Fruit fly (Drosophila melanogaster) whole organism, embryonic: ENCODE results near the gene UQCR-6.4L.

Experiments
- CG10321 ChIP-seq: fragments of 200-800 bp; sonication (Bioruptor generic); IDR thresholded peaks from 2 replicates; pipeline ENCODE4 v1.3.6; 2022; ENCODE audit warnings: missing biosample characterization, missing genetic modification characterization
- CG10431 ChIP-seq: fragments of 200-800 bp; sonication (Bioruptor generic); optimal IDR thresholded peaks from 3 replicates; lab custom pipeline; 2018; ENCODE audit warnings: missing biosample characterization, mild to moderate bottlenecking, missing genetic modification characterization
- CG11247 ChIP-seq: fragments of 200-800 bp; sonication (Bioruptor generic); IDR thresholded peaks from 2 replicates; pipeline ENCODE4 v1.3.6; 2022; ENCODE audit warnings: missing biosample characterization, missing genetic modification characterization
- CG11504 ChIP-seq: fragments of 200-800 bp; sonication (Bioruptor generic); optimal IDR thresholded peaks from 3 replicates; lab custom pipeline; 2019; ENCODE audit warnings: missing biosample characterization, mild to moderate bottlenecking, missing genetic modification characterization, moderate library complexity
- CG12299 ChIP-seq: fragments of 200-800 bp; sonication (Bioruptor generic); optimal IDR thresholded peaks from 2 replicates; lab custom pipeline; 2018; ENCODE audit warnings: missing biosample characterization, mild to moderate bottlenecking, missing genetic modification characterization
- CG13894 ChIP-seq: fragments of 200-800 bp; sonication (Bioruptor generic); optimal IDR thresholded peaks from 3 replicates; lab custom pipeline; 2018; ENCODE audit warnings: missing biosample characterization, mild to moderate bottlenecking, missing genetic modification characterization, moderate library complexity
- CG16815 ChIP-seq: fragments of 200-800 bp; sonication (Bioruptor generic); optimal IDR thresholded peaks from 3 replicates; lab custom pipeline; 2017; ENCODE audit warnings: missing biosample characterization, mild to moderate bottlenecking, missing genetic modification characterization
- CG2129 ChIP-seq: fragments of 200-800 bp; sonication (Bioruptor generic); IDR thresholded peaks from 2 replicates; pipeline ENCODE4 v1.3.6; 2022; ENCODE audit warnings: missing biosample characterization, missing genetic modification characterization; ENCODE audit not compliant: partially characterized antibody
- CG2199 ChIP-seq: fragments of 200-800 bp; sonication (Bioruptor generic); IDR thresholded peaks from 3 replicates; pipeline ENCODE4 v1.3.6; 2022; ENCODE audit warnings: missing biosample characterization, missing genetic modification characterization
- CG2712 ChIP-seq: fragments of 200-800 bp; optimal IDR thresholded peaks from 3 replicates; lab custom pipeline; 2019; ENCODE audit warnings: missing biosample characterization, mild to moderate bottlenecking, missing genetic modification characterization, moderate library complexity
- CG30403 ChIP-seq: fragments of 200-800 bp; sonication (Bioruptor generic); optimal IDR thresholded peaks from 3 replicates; lab custom pipeline; 2016; ENCODE audit warnings: missing biosample characterization, missing genetic modification characterization
- CG34376 ChIP-seq: fragments of 200-800 bp; sonication (Bioruptor generic); optimal IDR thresholded peaks from 2 replicates; lab custom pipeline; 2018; ENCODE audit warnings: missing biosample characterization, mild to moderate bottlenecking, missing genetic modification characterization
- CG34422 ChIP-seq: fragments of 200-800 bp; sonication (Bioruptor generic); IDR thresholded peaks from 3 replicates; pipeline ENCODE4 v1.3.6; 2022; ENCODE audit warnings: missing biosample characterization, missing genetic modification characterization
- CG4404 ChIP-seq: fragments of 200-800 bp; sonication (Bioruptor generic); IDR thresholded peaks from 2 replicates; pipeline ENCODE4 v1.3.6; 2022; ENCODE audit warnings: missing biosample characterization, missing genetic modification characterization
- CG4730 ChIP-seq: fragments of 200-800 bp; sonication (Bioruptor generic); IDR thresholded peaks from 2 replicates; pipeline ENCODE4 v1.3.6; 2022; ENCODE audit warnings: missing biosample characterization, missing genetic modification characterization
- CG5245 ChIP-seq: fragments of 200-800 bp; sonication (Bioruptor generic); optimal IDR thresholded peaks from 3 replicates; lab custom pipeline; 2016; ENCODE audit warnings: missing biosample characterization, missing genetic modification characterization
- CG6765 ChIP-seq: fragments of 200-800 bp; sonication (Bioruptor generic); optimal IDR thresholded peaks from 3 replicates; lab custom pipeline; 2017; ENCODE audit warnings: missing biosample characterization, mild to moderate bottlenecking, missing genetic modification characterization
- CG8478 ChIP-seq: fragments of >200 bp; optimal IDR thresholded peaks from 2 replicates; lab custom pipeline; 2018
- CoRest ChIP-seq: fragments of 200-800 bp; sonication (Bioruptor generic); optimal IDR thresholded peaks from 3 replicates; lab custom pipeline; 2018; ENCODE audit warnings: missing biosample characterization, mild to moderate bottlenecking, missing genetic modification characterization, moderate library complexity
- Dfd ChIP-seq, 2 experiments: fragments of >200 bp; optimal IDR thresholded peaks; 2 replicates each; lab custom pipeline; 2017; ENCODE audit warnings: missing biosample characterization in 2 of 2, missing genetic modification characterization in 2 of 2
- Dll ChIP-seq: fragments of 200-800 bp; sonication (Bioruptor generic); IDR thresholded peaks from 4 replicates; pipeline ENCODE4 v1.3.6; 2022; ENCODE audit warnings: missing biosample characterization, missing genetic modification characterization; ENCODE audit not compliant: partially characterized antibody
- E2f2 ChIP-seq: fragments of 200-800 bp; sonication (Bioruptor generic); IDR thresholded peaks from 2 replicates; pipeline ENCODE4 v1.3.6; 2022; ENCODE audit warnings: missing biosample characterization, missing genetic modification characterization
- Fer3 ChIP-seq: fragments of 200-800 bp; sonication (Bioruptor generic); optimal IDR thresholded peaks from 2 replicates; lab custom pipeline; 2018; ENCODE audit warnings: missing biosample characterization, mild to moderate bottlenecking, missing genetic modification characterization, moderate library complexity
- Lim3 ChIP-seq: fragments of 200-800 bp; sonication (Bioruptor generic); IDR thresholded peaks from 2 replicates; pipeline ENCODE4 v1.3.6; 2022; ENCODE audit warnings: missing biosample characterization, missing genetic modification characterization
- Nf-YA ChIP-seq: fragments of 200-800 bp; sonication (Bioruptor generic); IDR thresholded peaks from 2 replicates; pipeline ENCODE4 v1.3.6; 2022; ENCODE audit warnings: missing biosample characterization, missing genetic modification characterization
- Oaz ChIP-seq: fragments of 200-800 bp; sonication (Bioruptor generic); IDR thresholded peaks from 2 replicates; pipeline ENCODE4 v1.3.6; 2022; ENCODE audit warnings: missing biosample characterization, missing genetic modification characterization
- Oli ChIP-seq: fragments of 200-800 bp; sonication (Bioruptor generic); optimal IDR thresholded peaks from 2 replicates; lab custom pipeline; 2018; ENCODE audit warnings: missing biosample characterization, mild to moderate bottlenecking, missing genetic modification characterization, moderate library complexity
- Optix ChIP-seq: fragments of 200-800 bp; sonication (Bioruptor generic); IDR thresholded peaks from 3 replicates; pipeline ENCODE4 v1.3.6; 2022; ENCODE audit warnings: missing biosample characterization, missing genetic modification characterization
- Ptx1 ChIP-seq: fragments of 200-800 bp; sonication (Bioruptor generic); IDR thresholded peaks from 2 replicates; pipeline ENCODE4 v1.3.6; 2022; ENCODE audit warnings: missing biosample characterization, missing genetic modification characterization
- Ravus ChIP-seq: fragments of 200-800 bp; sonication (Bioruptor generic); IDR thresholded peaks from 2 replicates; pipeline ENCODE4 v1.3.6; 2022; ENCODE audit warnings: missing biosample characterization, missing genetic modification characterization
- Side ChIP-seq: fragments of 200-800 bp; sonication (Bioruptor generic); optimal IDR thresholded peaks from 2 replicates; lab custom pipeline; 2016; ENCODE audit warnings: missing biosample characterization, missing genetic modification characterization
- Sox100B ChIP-seq: fragments of 200-800 bp; sonication (Bioruptor generic); optimal IDR thresholded peaks from 3 replicates; lab custom pipeline; 2018; ENCODE audit warnings: missing biosample characterization, mild to moderate bottlenecking, missing genetic modification characterization
- Sry-δ ChIP-seq: fragments of 200-800 bp; sonication (Bioruptor generic); optimal IDR thresholded peaks from 2 replicates; lab custom pipeline; 2016; ENCODE audit warnings: missing biosample characterization, missing genetic modification characterization
- Taf1 ChIP-seq: fragments of 200-800 bp; sonication (Bioruptor generic); IDR thresholded peaks from 2 replicates; pipeline ENCODE4 v1.3.6; 2022; ENCODE audit warnings: missing biosample characterization, missing genetic modification characterization
- bcd ChIP-seq: fragments of 200-800 bp; sonication (Bioruptor generic); optimal IDR thresholded peaks from 2 replicates; lab custom pipeline; 2017; ENCODE audit warnings: missing biosample characterization, mild to moderate bottlenecking, missing genetic modification characterization
- chinmo ChIP-seq: fragments of 200-800 bp; sonication (Bioruptor generic); IDR thresholded peaks from 4 replicates; pipeline ENCODE4 v1.3.6; 2022; ENCODE audit warnings: missing biosample characterization, missing genetic modification characterization; ENCODE audit not compliant: partially characterized antibody
- crp ChIP-seq, 2 experiments: fragments of 200-800 bp; sonication (Bioruptor generic); optimal IDR thresholded peaks; 2 replicates in 1 of 2; 3 replicates in 1 of 2; lab custom pipeline; 2017; ENCODE audit warnings: missing biosample characterization in 2 of 2, missing genetic modification characterization in 2 of 2, mild to moderate bottlenecking in 1 of 2, moderate library complexity in 1 of 2
- dm ChIP-seq: fragments of 200-800 bp; sonication (Bioruptor generic); optimal IDR thresholded peaks from 3 replicates; lab custom pipeline; 2016; ENCODE audit warnings: missing biosample characterization, missing genetic modification characterization
- dmrt11E ChIP-seq: fragments of 200-800 bp; sonication (Bioruptor generic); optimal IDR thresholded peaks from 3 replicates; lab custom pipeline; 2018; ENCODE audit warnings: missing biosample characterization, mild to moderate bottlenecking, missing genetic modification characterization, moderate library complexity
- emc ChIP-seq: fragments of 200-800 bp; sonication (Bioruptor generic); optimal IDR thresholded peaks from 2 replicates; lab custom pipeline; 2016; ENCODE audit warnings: missing biosample characterization, missing genetic modification characterization
- fd96Cb ChIP-seq: fragments of 200-800 bp; sonication (Bioruptor generic); optimal IDR thresholded peaks from 2 replicates; lab custom pipeline; 2018; ENCODE audit warnings: missing biosample characterization, mild to moderate bottlenecking, missing genetic modification characterization, moderate library complexity
- gt ChIP-seq: fragments of 200-800 bp; sonication (Bioruptor generic); IDR thresholded peaks from 2 replicates; pipeline ENCODE4 v1.3.6; 2022; ENCODE audit warnings: missing biosample characterization, missing genetic modification characterization
- h ChIP-seq: fragments of >200 bp; optimal IDR thresholded peaks from 2 replicates; lab custom pipeline; 2017
- hb ChIP-seq: fragments of 200-800 bp; sonication (Bioruptor generic); IDR thresholded peaks from 3 replicates; pipeline ENCODE4 v1.3.6; 2022; ENCODE audit warnings: missing biosample characterization, missing genetic modification characterization; ENCODE audit not compliant: partially characterized antibody
- kay ChIP-seq: fragments of 200-800 bp; sonication (Bioruptor generic); optimal IDR thresholded peaks from 2 replicates; lab custom pipeline; 2016; ENCODE audit warnings: missing biosample characterization, missing genetic modification characterization
- mam ChIP-seq: fragments of 200-800 bp; sonication (Bioruptor generic); optimal IDR thresholded peaks from 3 replicates; lab custom pipeline; 2016; ENCODE audit warnings: missing biosample characterization, missing genetic modification characterization
- onecut ChIP-seq: fragments of 200-800 bp; sonication (Bioruptor generic); IDR thresholded peaks from 2 replicates; pipeline ENCODE4 v1.3.6; 2022; ENCODE audit warnings: missing biosample characterization, missing genetic modification characterization
- ro ChIP-seq: fragments of 200-800 bp; sonication (Bioruptor generic); IDR thresholded peaks from 2 replicates; pipeline ENCODE4 v1.3.6; 2022; ENCODE audit warnings: missing biosample characterization, missing genetic modification characterization
- salm ChIP-seq: fragments of 200-800 bp; sonication (Bioruptor generic); optimal IDR thresholded peaks from 2 replicates; lab custom pipeline; 2018; ENCODE audit warnings: missing biosample characterization, mild to moderate bottlenecking, missing genetic modification characterization
- sna ChIP-seq: fragments of 200-800 bp; sonication (Bioruptor generic); IDR thresholded peaks from 2 replicates; pipeline ENCODE4 v1.3.6; 2022; ENCODE audit warnings: missing biosample characterization, missing genetic modification characterization; ENCODE audit not compliant: partially characterized antibody
- vnd ChIP-seq: fragments of 200-800 bp; sonication (Bioruptor generic); IDR thresholded peaks from 3 replicates; pipeline ENCODE4 v1.3.6; 2022; ENCODE audit warnings: missing biosample characterization, missing genetic modification characterization; ENCODE audit not compliant: partially characterized antibody
- wdn ChIP-seq: fragments of 200-800 bp; sonication (Bioruptor generic); IDR thresholded peaks from 2 replicates; pipeline ENCODE4 v1.3.6; 2022; ENCODE audit warnings: missing biosample characterization, missing genetic modification characterization
- zen ChIP-seq: fragments of 200-800 bp; sonication (Bioruptor generic); optimal IDR thresholded peaks from 3 replicates; lab custom pipeline; 2018; ENCODE audit warnings: missing biosample characterization, mild to moderate bottlenecking, missing genetic modification characterization, moderate library complexity

UQCR-6.4L gene

dm6 chr3L:16590860-16591259, 24.3 kb downstream of the UQCR-6.4L start, which contains the start of gene tra (continued):
- TF ChIP-seq CG2199 = no peak
- TF ChIP-seq emc (GFP tag; lab: Kevin White, UChicago) = no peak
- TF ChIP-seq CG11247 (GFP tag; lab: Robert Waterston, UW) = no peak
- TF ChIP-seq dm (GFP tag; lab: Kevin White, UChicago) = peak; percentile 17
- TF ChIP-seq dmrt11E (tag; lab: Kevin White, UChicago) = no peak
- TF ChIP-seq CG16815 (GFP tag; lab: Kevin White, UChicago) = no peak
- no peak for TF ChIP-seq CG13894 (tag; lab: Kevin White, UChicago)
- no peak for TF ChIP-seq onecut (GFP tag; lab: Robert Waterston, UW)
- TF ChIP-seq Sox100B (GFP tag; lab: Kevin White, UChicago) = no peak
- TF ChIP-seq Dll = peak; percentile 72; the same call in 3 of the 4 replicates
- TF ChIP-seq CG8478 = no peak
- no peak for TF ChIP-seq CG4404 (GFP tag; lab: Robert Waterston, UW)
- no peak for TF ChIP-seq mam (GFP tag; lab: Kevin White, UChicago)
- no peak for TF ChIP-seq CG30403 (GFP tag; lab: Kevin White, UChicago)
- TF ChIP-seq sna (GFP tag; lab: Robert Waterston, UW) = no peak; the same call in 1 of the 2 replicates
- TF ChIP-seq CG4730 = no peak
- TF ChIP-seq CG12299 (tag; lab: Kevin White, UChicago) = no peak
- no peak for TF ChIP-seq hb (GFP tag; lab: Robert Waterston, UW)
- no peak for TF ChIP-seq CG6765 (GFP tag; lab: Kevin White, UChicago)
- no peak for TF ChIP-seq ro (GFP tag; lab: Robert Waterston, UW)
- TF ChIP-seq CG10431 (GFP tag; lab: Kevin White, UChicago) = no peak
- peak; percentile 88; the same call in 2 of the 4 replicates for TF ChIP-seq chinmo
- no peak for TF ChIP-seq vnd (GFP tag; lab: Robert Waterston, UW)
- peak; percentile 76 for TF ChIP-seq E2f2 (GFP tag; lab: Robert Waterston, UW)
- TF ChIP-seq Optix (GFP tag; lab: Robert Waterston, UW) = no peak
- no peak for TF ChIP-seq CG34376
- no peak for TF ChIP-seq Oli (tag; lab: Kevin White, UChicago)
- TF ChIP-seq Taf1 (GFP tag; lab: Robert Waterston, UW) = no peak
- no peak for TF ChIP-seq fd96Cb (tag; lab: Kevin White, UChicago)
- TF ChIP-seq Side (GFP tag; lab: Kevin White, UChicago) = no peak
- peak; percentile 28; the same call in 1 of the 2 replicates for TF ChIP-seq CG2129
- TF ChIP-seq Oaz (GFP tag; lab: Robert Waterston, UW) = no peak
- no peak for TF ChIP-seq CG10321 (GFP tag; lab: Robert Waterston, UW)
- peak; percentile 67 for TF ChIP-seq Sry-δ (GFP tag; lab: Kevin White, UChicago)
- TF ChIP-seq CG11504 = no peak
- no peak for TF ChIP-seq gt (GFP tag; lab: Robert Waterston, UW)
- no peak for TF ChIP-seq Ravus (GFP tag; lab: Robert Waterston, UW)
- no peak for TF ChIP-seq kay
- TF ChIP-seq Nf-YA (GFP tag; lab: Robert Waterston, UW) = no peak
- TF ChIP-seq crp (GFP tag; optimal IDR thresholded peaks at IDR 0.05; lab: Kevin White, UChicago) = no peak
- no peak for TF ChIP-seq CG34422
- peak; percentile 27 for TF ChIP-seq zen
- TF ChIP-seq salm = no peak
- TF ChIP-seq bcd (GFP tag; lab: Kevin White, UChicago) = no peak
- no peak for TF ChIP-seq Ptx1 (GFP tag; lab: Robert Waterston, UW)
- TF ChIP-seq CoRest (tag; lab: Kevin White, UChicago) = no peak
- TF ChIP-seq Lim3 (GFP tag; lab: Robert Waterston, UW) = no peak
- peak; percentile 27 for TF ChIP-seq CG2712 (tag; lab: Kevin White, UChicago)
- no peak for TF ChIP-seq Fer3
- no peak for TF ChIP-seq wdn (GFP tag; lab: Robert Waterston, UW)
- TF ChIP-seq Dfd (GFP tag; optimal IDR thresholded peaks at IDR 0.05; lab: Kevin White, UChicago) = no peak
- no peak for TF ChIP-seq h (lab: Kevin White, UChicago)
- TF ChIP-seq CG5245 (GFP tag; lab: Kevin White, UChicago) = no peak
